Fruit fly (Drosophila melanogaster) whole organism, wandering third instar larva: ENCODE measurements around the gene btz.

ENCODE experiments used
- CG32264 ChIP-seq: fragments of 200-800 bp; sonication (Bioruptor generic); optimal IDR thresholded peaks from 2 replicates; lab custom pipeline; 2016; ENCODE audit warnings: missing biosample characterization, missing genetic modification characterization
- CG9705 ChIP-seq: fragments of 200-800 bp; sonication (Bioruptor generic); optimal IDR thresholded peaks from 2 replicates; lab custom pipeline; 2018; ENCODE audit warnings: missing biosample characterization, mild to moderate bottlenecking, missing genetic modification characterization
- CrebA ChIP-seq: fragments of 200-800 bp; sonication (Bioruptor generic); optimal IDR thresholded peaks from 2 replicates; lab custom pipeline; 2016; ENCODE audit warnings: missing biosample characterization, mild to moderate bottlenecking, missing genetic modification characterization, borderline replicate concordance
- Dfd ChIP-seq: fragments of >200 bp; optimal IDR thresholded peaks from 2 replicates; lab custom pipeline; 2017; ENCODE audit warnings: missing biosample characterization, missing genetic modification characterization
- Dif ChIP-seq: fragments of 200-275, 200-300 bp; sonication (Bioruptor generic); optimal IDR thresholded peaks from 2 replicates; lab custom pipeline; 2018; ENCODE audit warnings: missing biosample characterization, missing genetic modification characterization; ENCODE audit not compliant: partially characterized antibody
- HLH106 ChIP-seq: fragments of 200-800 bp; optimal IDR thresholded peaks from 3 replicates; lab custom pipeline; 2019; ENCODE audit warnings: missing biosample characterization, mild to moderate bottlenecking, missing genetic modification characterization, moderate library complexity
- Hnf4 ChIP-seq: fragments of 200-800 bp; sonication (Bioruptor generic); optimal IDR thresholded peaks from 2 replicates; lab custom pipeline; 2016; ENCODE audit warnings: missing biosample characterization, mild to moderate bottlenecking, missing genetic modification characterization
- Hr78 ChIP-seq: fragments of >200 bp; optimal IDR thresholded peaks from 2 replicates; lab custom pipeline; 2017; ENCODE audit warnings: missing biosample characterization, missing genetic modification characterization
- Hr83 ChIP-seq: fragments of 200-300 bp; sonication (Bioruptor generic); optimal IDR thresholded peaks from 2 replicates; lab custom pipeline; 2016; ENCODE audit warnings: missing biosample characterization, mild to moderate bottlenecking, missing genetic modification characterization, moderate library complexity; ENCODE audit not compliant: poor library complexity, severe bottlenecking
- Mio ChIP-seq: sonication (Bioruptor generic); optimal IDR thresholded peaks from 2 replicates; lab custom pipeline; 2016; ENCODE audit warnings: missing biosample characterization, missing genetic modification characterization
- Myc ChIP-seq: fragments of >200 bp; optimal IDR thresholded peaks from 2 replicates; lab custom pipeline; 2017
- N ChIP-seq: fragments of >200 bp; optimal IDR thresholded peaks from 2 replicates; lab custom pipeline; 2018; ENCODE audit warnings: missing biosample characterization, missing external identifiers, missing genetic modification characterization
- OdsH ChIP-seq: fragments of 200-800 bp; sonication (Bioruptor generic); optimal IDR thresholded peaks from 2 replicates; lab custom pipeline; 2016; ENCODE audit warnings: missing biosample characterization, mild to moderate bottlenecking, missing genetic modification characterization
- Rel ChIP-seq, 2 experiments: fragments of 200-800 bp; sonication (Bioruptor generic) in 1 of 2; optimal IDR thresholded peaks; 2 replicates in 1 of 2; 3 replicates in 1 of 2; lab custom pipeline; 2016 to 2019; ENCODE audit warnings: mild to moderate bottlenecking in 2 of 2, missing biosample characterization in 2 of 2, missing genetic modification characterization in 2 of 2, moderate library complexity in 1 of 2
- Sp1 ChIP-seq: fragments of 200-800 bp; sonication (Bioruptor generic); optimal IDR thresholded peaks from 3 replicates; lab custom pipeline; 2019; ENCODE audit warnings: missing biosample characterization, mild to moderate bottlenecking, missing genetic modification characterization, moderate library complexity
- Vsx2 ChIP-seq: fragments of 200-300, 225-300 bp; sonication (Bioruptor generic); optimal IDR thresholded peaks from 2 replicates; lab custom pipeline; 2018; ENCODE audit warnings: missing biosample characterization, missing genetic modification characterization; ENCODE audit not compliant: partially characterized antibody
- br ChIP-seq: fragments of 200-800 bp; sonication (Bioruptor generic); optimal IDR thresholded peaks from 2 replicates; lab custom pipeline; 2016; ENCODE audit warnings: missing biosample characterization, missing genetic modification characterization
- dmrt93B ChIP-seq: fragments of 200-800 bp; sonication (Bioruptor generic); optimal IDR thresholded peaks from 2 replicates; lab custom pipeline; 2018; ENCODE audit warnings: missing biosample characterization, mild to moderate bottlenecking, missing genetic modification characterization
- dsf ChIP-seq: sonication (Bioruptor generic); optimal IDR thresholded peaks from 2 replicates; lab custom pipeline; 2016; ENCODE audit warnings: missing biosample characterization, missing genetic modification characterization, borderline replicate concordance
- ey ChIP-seq: fragments of 200-800 bp; sonication (Bioruptor generic); optimal IDR thresholded peaks from 2 replicates; lab custom pipeline; 2016; ENCODE audit warnings: missing biosample characterization, missing genetic modification characterization
- foxo ChIP-seq, 2 experiments: fragments of 200-800 bp; sonication (Bioruptor generic); optimal IDR thresholded peaks; 2 replicates in 1 of 2; 3 replicates in 1 of 2; lab custom pipeline; 2016 to 2017; ENCODE audit warnings: missing biosample characterization in 2 of 2, missing genetic modification characterization in 2 of 2
- fru ChIP-seq: fragments of 200-800 bp; sonication (Bioruptor generic); optimal IDR thresholded peaks from 3 replicates; lab custom pipeline; 2016; ENCODE audit warnings: missing biosample characterization, mild to moderate bottlenecking, missing genetic modification characterization
- h ChIP-seq: fragments of 200-800 bp; sonication (Bioruptor generic); optimal IDR thresholded peaks from 3 replicates; lab custom pipeline; 2016; ENCODE audit warnings: missing biosample characterization, mild to moderate bottlenecking, missing genetic modification characterization
- lola ChIP-seq: fragments of >200 bp; optimal IDR thresholded peaks from 2 replicates; lab custom pipeline; 2017; ENCODE audit warnings: missing biosample characterization, missing genetic modification characterization
- psq ChIP-seq: fragments of 200-800 bp; sonication (Bioruptor generic); optimal IDR thresholded peaks from 3 replicates; lab custom pipeline; 2017; ENCODE audit warnings: missing biosample characterization, mild to moderate bottlenecking, missing genetic modification characterization, moderate library complexity
- sage ChIP-seq: fragments of 200-800 bp; sonication (Bioruptor generic); optimal IDR thresholded peaks from 2 replicates; lab custom pipeline; 2016; ENCODE audit warnings: missing biosample characterization, mild to moderate bottlenecking, missing genetic modification characterization
- tai ChIP-seq: sonication (Bioruptor generic); optimal IDR thresholded peaks from 2 replicates; lab custom pipeline; 2016; ENCODE audit warnings: missing biosample characterization, missing genetic modification characterization
- usp ChIP-seq: fragments of >200 bp; optimal IDR thresholded peaks from 2 replicates; lab custom pipeline; 2017; ENCODE audit warnings: missing biosample characterization, missing genetic modification characterization
- woc ChIP-seq: sonication (Bioruptor generic); optimal IDR thresholded peaks from 2 replicates; lab custom pipeline; 2016; ENCODE audit warnings: missing biosample characterization, mild to moderate bottlenecking, missing genetic modification characterization

The btz gene

DNA sequence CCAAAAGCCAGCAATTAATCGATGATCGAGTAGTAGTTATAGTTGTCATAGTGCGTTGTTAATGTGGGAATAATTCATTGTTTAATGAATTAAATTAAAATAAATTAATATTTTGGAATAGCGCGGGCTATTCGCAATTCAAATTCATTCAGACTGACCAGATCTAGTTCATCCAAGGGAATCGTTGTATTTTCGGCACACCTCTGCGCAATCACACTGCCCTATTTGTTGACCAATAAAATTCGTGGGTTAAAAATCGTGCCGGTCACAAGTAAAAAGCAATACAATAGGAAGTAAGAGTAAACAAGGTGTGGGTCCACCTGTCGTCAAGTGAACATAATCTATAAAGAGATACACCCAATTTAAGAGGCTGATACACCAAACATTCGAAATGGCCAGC lies 21.1 kb upstream of the btz start, which contains the start of gene CG12883:
Gene CG12883, plus strand, starts transcription at position 273 of the 400 bp plus-strand sequence.
- TF ChIP-seq CG9705 (GFP tag; lab: Kevin White, UChicago) (no peak), Rel (GFP tag; optimal IDR thresholded peaks at IDR 0.05; lab: Kevin White, UChicago) (no peak), Rel (tag; optimal IDR thresholded peaks at IDR 0.05; lab: Kevin White, UChicago) (peak; percentile 2), Hnf4 (peak; percentile 24), CrebA (GFP tag; lab: Kevin White, UChicago) (no peak), Myc (lab: Kevin White, UChicago) (no peak), Dif (GFP tag; lab: Kevin White, UChicago) (no peak), tai (GFP tag; lab: Kevin White, UChicago) (no peak), lola (GFP tag; lab: Kevin White, UChicago) (no peak)

dm6 chr3R:27679667-27680066 lies 20.5 kb upstream of the btz start:
- TF ChIP-seq usp (GFP tag; lab: Kevin White, UChicago) (no peak), lola (GFP tag; lab: Kevin White, UChicago) (no peak), OdsH (GFP tag; lab: Kevin White, UChicago) (no peak), CG32264 (GFP tag; lab: Kevin White, UChicago) (no peak), fru (no peak), N (no peak), Dfd (no peak), Sp1 (no peak), Hr83 (no peak), tai (GFP tag; lab: Kevin White, UChicago) (no peak), sage (no peak)

dm6 chr3R:27681799-27682198 lies 18.4 kb upstream of the btz start, which contains the start of gene Sce:
Gene Sce, minus strand, starts transcription at chr3R:27682029.
- no peak for TF ChIP-seq dmrt93B (GFP tag; lab: Kevin White, UChicago)
- no peak for TF ChIP-seq Rel (GFP tag; optimal IDR thresholded peaks at IDR 0.05; lab: Kevin White, UChicago)
- no peak for TF ChIP-seq Rel (tag; optimal IDR thresholded peaks at IDR 0.05; lab: Kevin White, UChicago)
- no peak for TF ChIP-seq foxo (GFP tag; optimal IDR thresholded peaks at IDR 0.05; lab: Kevin White, UChicago)
- TF ChIP-seq sage: no peak
- TF ChIP-seq Vsx2 (GFP tag; lab: Kevin White, UChicago): peak; percentile 98
- no peak for TF ChIP-seq woc (GFP tag; lab: Kevin White, UChicago)
- TF ChIP-seq N: no peak
- no peak for TF ChIP-seq usp (GFP tag; lab: Kevin White, UChicago)
- no peak for TF ChIP-seq h (GFP tag; lab: Kevin White, UChicago)
- TF ChIP-seq Dif (GFP tag; lab: Kevin White, UChicago): no peak
- TF ChIP-seq CG32264 (GFP tag; lab: Kevin White, UChicago): no peak
- no peak for TF ChIP-seq dsf
- TF ChIP-seq Hr78: no peak
- no peak for TF ChIP-seq br (GFP tag; lab: Kevin White, UChicago)
- TF ChIP-seq Myc (lab: Kevin White, UChicago): peak; percentile 23
- TF ChIP-seq psq: no peak
- TF ChIP-seq, all 38 proteins: peak for 2

dm6 chr3R:27685074-27685473 lies 15.1 kb upstream of the btz start:
- no peak for TF ChIP-seq Sp1
- no peak for TF ChIP-seq fru
- TF ChIP-seq usp (GFP tag; lab: Kevin White, UChicago): no peak
- no peak for TF ChIP-seq Mio (GFP tag; lab: Kevin White, UChicago)
- no peak for TF ChIP-seq dmrt93B (GFP tag; lab: Kevin White, UChicago)
- TF ChIP-seq ey (GFP tag; lab: Kevin White, UChicago): no peak
- no peak for TF ChIP-seq h (GFP tag; lab: Kevin White, UChicago)
- no peak for TF ChIP-seq lola (GFP tag; lab: Kevin White, UChicago)
- TF ChIP-seq Vsx2 (GFP tag; lab: Kevin White, UChicago): no peak
- no peak for TF ChIP-seq OdsH (GFP tag; lab: Kevin White, UChicago)

- peak; percentile 28 for TF ChIP-seq h (GFP tag; lab: Kevin White, UChicago)
- peak; percentile 32 for TF ChIP-seq Sp1
- TF ChIP-seq fru: peak; percentile 31
- no peak for TF ChIP-seq lola (GFP tag; lab: Kevin White, UChicago)
- peak; percentile 44 for TF ChIP-seq OdsH (GFP tag; lab: Kevin White, UChicago)
- TF ChIP-seq foxo (GFP tag; optimal IDR thresholded peaks at IDR 0.05; lab: Kevin White, UChicago): peak in 1 of 2 experiments; percentile 30
- TF ChIP-seq woc (GFP tag; lab: Kevin White, UChicago): peak; percentile 84
- TF ChIP-seq psq: peak; percentile 47
- peak; percentile 19 for TF ChIP-seq HLH106 (tag; lab: Kevin White, UChicago)
- TF ChIP-seq CG32264 (GFP tag; lab: Kevin White, UChicago): no peak
- no peak for TF ChIP-seq Hr78
- no peak for TF ChIP-seq CrebA (GFP tag; lab: Kevin White, UChicago)
- no peak for TF ChIP-seq Myc (lab: Kevin White, UChicago)
- TF ChIP-seq Rel (GFP tag; optimal IDR thresholded peaks at IDR 0.05; lab: Kevin White, UChicago): no peak
- no peak for TF ChIP-seq Rel (tag; optimal IDR thresholded peaks at IDR 0.05; lab: Kevin White, UChicago)
- peak; percentile 9 for TF ChIP-seq ey (GFP tag; lab: Kevin White, UChicago)
- no peak for TF ChIP-seq Hr83
- TF ChIP-seq Hnf4: no peak
Measured at dm6 chr3R:27685539-27686012, 14.6 kb upstream of the btz start, which contains the start of gene CG12880. Gene CG12880, plus strand, starts transcription at chr3R:27685962.
